Worm (Caenorhabditis elegans): ENCODE measurements around the gene C18H7.12.

DNA sequence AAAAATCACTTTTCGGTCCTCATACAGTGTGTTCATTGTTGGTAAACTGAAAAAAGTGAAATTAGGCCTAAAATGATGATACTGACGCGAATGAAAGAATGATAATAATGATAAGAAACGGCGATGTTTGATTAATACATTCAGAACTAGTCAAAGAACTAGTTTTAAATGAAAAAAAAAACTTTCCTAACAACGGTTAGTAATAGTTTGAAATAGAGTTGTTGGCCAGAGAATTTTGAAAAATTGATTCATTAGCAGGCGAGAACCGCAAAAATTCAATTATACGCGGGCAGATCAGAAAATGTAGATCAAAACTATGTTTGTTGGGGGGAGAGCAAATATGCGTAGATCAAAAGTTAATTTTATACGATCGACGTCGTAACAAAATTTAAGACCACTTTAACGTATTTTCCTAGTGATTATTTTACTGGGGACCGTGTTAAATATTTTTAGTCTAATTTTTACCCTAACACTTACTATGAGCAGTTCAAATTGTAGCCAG lies 16.8 kb downstream of the C18H7.12 start, which contains the start of gene F56A11.5:
- TF ChIP-seq hmg-4 (GFP tag; optimal IDR thresholded peaks at IDR 0.05) (no peak), aly-1 (tag; optimal IDR thresholded peaks at IDR 0.05) (no peak), flt-1 (GFP tag; IDR thresholded peaks at IDR 0.05) (no peak), B0310.2 (tag; optimal IDR thresholded peaks at IDR 0.05) (no peak), hmbx-1 (tag; optimal IDR thresholded peaks at IDR 0.05) (no peak), pes-1 (GFP tag; IDR thresholded peaks at IDR 0.05) (no peak), ceh-36 (tag; optimal IDR thresholded peaks at IDR 0.05) (no peak)

Data from whole organism, early embryonic.